Fruit fly (Drosophila melanogaster) whole organism, embryonic: ENCODE data around the gene hng2.

Source experiments
- ems ChIP-seq: fragments of 200-800 bp; sonication (Bioruptor generic); optimal IDR thresholded peaks from 3 replicates; lab custom pipeline; 2016; ENCODE audit warnings: missing biosample characterization, missing genetic modification characterization
- klu ChIP-seq: fragments of 200-800 bp; sonication (Bioruptor generic); IDR thresholded peaks from 2 replicates; pipeline ENCODE4 v1.3.6; 2022; ENCODE audit warnings: missing biosample characterization, missing genetic modification characterization
- salm ChIP-seq: fragments of 200-800 bp; sonication (Bioruptor generic); optimal IDR thresholded peaks from 2 replicates; lab custom pipeline; 2018; ENCODE audit warnings: missing biosample characterization, mild to moderate bottlenecking, missing genetic modification characterization

dm6 chr3R:8854619-8855206 is 48.6 kb downstream of the hng2 start:
- no peak for TF ChIP-seq salm (tag; lab: Kevin White, UChicago)
- no peak for TF ChIP-seq klu (GFP tag; lab: Robert Waterston, UW)
- TF ChIP-seq ems (GFP tag; lab: Kevin White, UChicago), result no peak
